Fruit fly (Drosophila melanogaster) whole organism, embryonic: ENCODE data around the gene Gr5a.
A peak's percentile ranks its signal among the peaks of the same experiment; 100 is the strongest.

ENCODE experiments used
- Bteb2 ChIP-seq: fragments of 200-800 bp; sonication (Bioruptor generic); optimal IDR thresholded peaks from 2 replicates; lab custom pipeline; 2016; ENCODE audit warnings: missing biosample characterization, missing genetic modification characterization
- CG10321 ChIP-seq: fragments of 200-800 bp; sonication (Bioruptor generic); IDR thresholded peaks from 2 replicates; pipeline ENCODE4 v1.3.6; 2022; ENCODE audit warnings: missing biosample characterization, missing genetic modification characterization
- CG10366 ChIP-seq: fragments of 200-800 bp; sonication (Bioruptor generic); IDR thresholded peaks from 2 replicates; pipeline ENCODE4 v1.3.6; 2022; ENCODE audit warnings: missing biosample characterization, missing genetic modification characterization
- CG10565 ChIP-seq: fragments of 200-800 bp; sonication (Bioruptor generic); optimal IDR thresholded peaks from 3 replicates; lab custom pipeline; 2016; ENCODE audit warnings: missing biosample characterization, mild to moderate bottlenecking, missing genetic modification characterization
- CG11247 ChIP-seq: fragments of 200-800 bp; sonication (Bioruptor generic); IDR thresholded peaks from 2 replicates; pipeline ENCODE4 v1.3.6; 2022; ENCODE audit warnings: missing biosample characterization, missing genetic modification characterization
- CG11398 ChIP-seq: fragments of 200-800 bp; sonication (Bioruptor generic); optimal IDR thresholded peaks from 2 replicates; lab custom pipeline; 2016; ENCODE audit warnings: missing biosample characterization, missing genetic modification characterization
- CG12155 ChIP-seq: fragments of 200-800 bp; sonication (Bioruptor generic); optimal IDR thresholded peaks from 3 replicates; lab custom pipeline; 2016; ENCODE audit warnings: missing biosample characterization, missing genetic modification characterization
- CG13624 ChIP-seq: fragments of 200-800 bp; sonication (Bioruptor generic); optimal IDR thresholded peaks from 2 replicates; lab custom pipeline; 2016; ENCODE audit warnings: missing biosample characterization, missing genetic modification characterization
- CG14441 ChIP-seq: fragments of 200-800 bp; sonication (Bioruptor generic); IDR thresholded peaks from 2 replicates; pipeline ENCODE4 v1.3.6; 2022; ENCODE audit warnings: missing biosample characterization, missing genetic modification characterization
- CG14710 ChIP-seq: fragments of 200-800 bp; sonication (Bioruptor generic); optimal IDR thresholded peaks from 3 replicates; lab custom pipeline; 2019; ENCODE audit warnings: missing biosample characterization, mild to moderate bottlenecking, missing genetic modification characterization, moderate library complexity
- CG15601 ChIP-seq: fragments of 200-800 bp; sonication (Bioruptor generic); optimal IDR thresholded peaks from 3 replicates; lab custom pipeline; 2019; ENCODE audit warnings: missing biosample characterization, mild to moderate bottlenecking, missing genetic modification characterization, moderate library complexity
- CG1647 ChIP-seq: fragments of 200-800 bp; sonication (Bioruptor generic); optimal IDR thresholded peaks from 3 replicates; lab custom pipeline; 2016; ENCODE audit warnings: missing biosample characterization, missing genetic modification characterization
- CG17612 ChIP-seq: fragments of 200-800 bp; sonication (Bioruptor generic); IDR thresholded peaks from 2 replicates; pipeline ENCODE4 v1.3.6; 2022; ENCODE audit warnings: missing biosample characterization, missing genetic modification characterization
- CG1792 ChIP-seq: fragments of 200-800 bp; sonication (Bioruptor generic); optimal IDR thresholded peaks from 2 replicates; lab custom pipeline; 2016; ENCODE audit warnings: missing biosample characterization, missing genetic modification characterization
- CG18262 ChIP-seq: fragments of 200-800 bp; optimal IDR thresholded peaks from 3 replicates; lab custom pipeline; 2019; ENCODE audit warnings: missing biosample characterization, mild to moderate bottlenecking, missing genetic modification characterization, moderate library complexity
- CG18476 ChIP-seq: fragments of 200-800 bp; sonication (Bioruptor generic); optimal IDR thresholded peaks from 2 replicates; lab custom pipeline; 2016; ENCODE audit warnings: missing biosample characterization, mild to moderate bottlenecking, missing genetic modification characterization
- CG2116 ChIP-seq: fragments of 200-800 bp; sonication (Bioruptor generic); optimal IDR thresholded peaks from 3 replicates; lab custom pipeline; 2018; ENCODE audit warnings: missing biosample characterization, mild to moderate bottlenecking, missing genetic modification characterization
- CG6654 ChIP-seq: fragments of 200-800 bp; sonication (Bioruptor generic); optimal IDR thresholded peaks from 2 replicates; lab custom pipeline; 2017; ENCODE audit warnings: missing biosample characterization, mild to moderate bottlenecking, missing genetic modification characterization
- CG8944 ChIP-seq: fragments of 200-800 bp; sonication (Bioruptor generic); optimal IDR thresholded peaks from 3 replicates; lab custom pipeline; 2016; ENCODE audit warnings: missing biosample characterization, missing genetic modification characterization
- Dp ChIP-seq: fragments of 200-800 bp; sonication (Bioruptor generic); optimal IDR thresholded peaks from 2 replicates; lab custom pipeline; 2018; ENCODE audit warnings: missing biosample characterization, mild to moderate bottlenecking, missing genetic modification characterization, moderate library complexity
- Eip74EF ChIP-seq, 2 experiments: fragments of 200-800 bp in 1 of 2; fragments of >200 bp in 1 of 2; sonication (Bioruptor generic) in 1 of 2; optimal IDR thresholded peaks; 2 replicates each; lab custom pipeline; 2017 to 2019; ENCODE audit warnings: missing biosample characterization in 2 of 2, missing genetic modification characterization in 2 of 2, mild to moderate bottlenecking in 1 of 2, moderate library complexity in 1 of 2
- Ets65A ChIP-seq: fragments of 200-800 bp; sonication (Bioruptor generic); peaks from one replicate; lab custom pipeline; 2016; ENCODE audit warnings: missing biosample characterization, missing genetic modification characterization
- Fer3 ChIP-seq: fragments of 200-800 bp; sonication (Bioruptor generic); optimal IDR thresholded peaks from 2 replicates; lab custom pipeline; 2018; ENCODE audit warnings: missing biosample characterization, mild to moderate bottlenecking, missing genetic modification characterization, moderate library complexity
- H2.0 ChIP-seq: fragments of 200-800 bp; sonication (Bioruptor generic); IDR thresholded peaks from 2 replicates; pipeline ENCODE4 v1.3.6; 2022; ENCODE audit warnings: missing biosample characterization, missing genetic modification characterization
- Hmx ChIP-seq: fragments of 200-800 bp; sonication (Bioruptor generic); optimal IDR thresholded peaks from 2 replicates; lab custom pipeline; 2016; ENCODE audit warnings: missing biosample characterization, missing genetic modification characterization
- Hr51 ChIP-seq, 2 experiments: fragments of 200-800 bp; sonication (Bioruptor generic); optimal IDR thresholded peaks; 2 replicates in 1 of 2; 3 replicates in 1 of 2; lab custom pipeline; 2016 to 2018; ENCODE audit warnings: missing biosample characterization in 2 of 2, missing genetic modification characterization in 2 of 2, mild to moderate bottlenecking in 1 of 2, moderate library complexity in 1 of 2
- Lim3 ChIP-seq: fragments of 200-800 bp; sonication (Bioruptor generic); IDR thresholded peaks from 2 replicates; pipeline ENCODE4 v1.3.6; 2022; ENCODE audit warnings: missing biosample characterization, missing genetic modification characterization
- Med ChIP-seq: fragments of 200-800 bp; sonication (Bioruptor generic); peaks from one replicate; lab custom pipeline; 2016; ENCODE audit warnings: missing biosample characterization, missing genetic modification characterization, mild to moderate bottlenecking, inconsistent platforms, moderate library complexity
- NC2α ChIP-seq: fragments of 200-800 bp; sonication (Bioruptor generic); optimal IDR thresholded peaks from 2 replicates; lab custom pipeline; 2016; ENCODE audit warnings: missing biosample characterization, missing genetic modification characterization
- Sin3A ChIP-seq: fragments of >200 bp; optimal IDR thresholded peaks from 2 replicates; lab custom pipeline; 2018
- Stat92E ChIP-seq, 3 experiments: fragments of >200 bp in 2 of 3; fragments of 200-800 bp in 1 of 3; sonication (Bioruptor generic) in 1 of 3; optimal IDR thresholded peaks; 2 replicates each; lab custom pipeline; 2017 to 2019; ENCODE audit warnings: missing biosample characterization in 3 of 3, missing genetic modification characterization in 3 of 3, mild to moderate bottlenecking in 1 of 3, moderate library complexity in 1 of 3
- cg ChIP-seq: fragments of 200-800 bp; sonication (Bioruptor generic); optimal IDR thresholded peaks from 3 replicates; lab custom pipeline; 2019; ENCODE audit warnings: missing biosample characterization, mild to moderate bottlenecking, missing genetic modification characterization, moderate library complexity
- dm ChIP-seq: fragments of 200-800 bp; sonication (Bioruptor generic); optimal IDR thresholded peaks from 3 replicates; lab custom pipeline; 2016; ENCODE audit warnings: missing biosample characterization, missing genetic modification characterization
- esg ChIP-seq: fragments of 200-800 bp; sonication (Bioruptor generic); conservative IDR thresholded peaks from 2 replicates; pipeline ENCODE4 v1.3.6; 2022; ENCODE audit warnings: missing biosample characterization, missing genetic modification characterization
- eyg ChIP-seq: fragments of 200-800 bp; sonication (Bioruptor generic); optimal IDR thresholded peaks from 3 replicates; lab custom pipeline; 2016; ENCODE audit warnings: missing biosample characterization, missing genetic modification characterization
- gfzf ChIP-seq: fragments of 200-800 bp; sonication (Bioruptor generic); optimal IDR thresholded peaks from 2 replicates; lab custom pipeline; 2016; ENCODE audit warnings: missing biosample characterization, mild to moderate bottlenecking, missing genetic modification characterization, moderate library complexity
- her ChIP-seq: fragments of 200-800 bp; sonication (Bioruptor generic); optimal IDR thresholded peaks from 2 replicates; lab custom pipeline; 2016; ENCODE audit warnings: missing biosample characterization, missing genetic modification characterization
- jing ChIP-seq: fragments of 200-800 bp; sonication (Bioruptor generic); optimal IDR thresholded peaks from 2 replicates; lab custom pipeline; 2018; ENCODE audit warnings: missing biosample characterization, mild to moderate bottlenecking, missing genetic modification characterization
- lbe ChIP-seq: fragments of 200-800 bp; sonication (Bioruptor generic); optimal IDR thresholded peaks from 2 replicates; lab custom pipeline; 2016; ENCODE audit warnings: missing biosample characterization, mild to moderate bottlenecking, missing genetic modification characterization
- mam ChIP-seq: fragments of 200-800 bp; sonication (Bioruptor generic); optimal IDR thresholded peaks from 3 replicates; lab custom pipeline; 2016; ENCODE audit warnings: missing biosample characterization, missing genetic modification characterization
- mld ChIP-seq: fragments of 200-800 bp; sonication (Bioruptor generic); IDR thresholded peaks from 3 replicates; pipeline ENCODE4 v1.3.6; 2022; ENCODE audit warnings: missing biosample characterization, missing genetic modification characterization; ENCODE audit not compliant: partially characterized antibody
- nau ChIP-seq: fragments of 200-800 bp; sonication (Bioruptor generic); optimal IDR thresholded peaks from 3 replicates; lab custom pipeline; 2017; ENCODE audit warnings: missing biosample characterization, mild to moderate bottlenecking, missing genetic modification characterization, missing genetic modification reagents
- nom ChIP-seq: fragments of 200-800 bp; sonication (Bioruptor generic); optimal IDR thresholded peaks from 2 replicates; lab custom pipeline; 2017; ENCODE audit warnings: missing biosample characterization, missing genetic modification characterization, mild to moderate bottlenecking, moderate library complexity, missing genetic modification reagents
- p53 ChIP-seq: fragments of 200-800 bp; sonication (Bioruptor generic); optimal IDR thresholded peaks from 2 replicates; lab custom pipeline; 2016; ENCODE audit warnings: missing biosample characterization, missing genetic modification characterization
- pb ChIP-seq: fragments of 200-800 bp; sonication (Bioruptor generic); optimal IDR thresholded peaks from 3 replicates; lab custom pipeline; 2016; ENCODE audit warnings: missing biosample characterization, missing genetic modification characterization
- prd ChIP-seq, 3 experiments: fragments of >200 bp in 2 of 3; fragments of 200-800 bp in 1 of 3; sonication (Bioruptor generic) in 1 of 3; optimal IDR thresholded peaks in 2 of 3; IDR thresholded peaks in 1 of 3; 2 replicates in 2 of 3; 3 replicates in 1 of 3; pipeline versions ENCODE4 v1.3.6 to Lab custom; 2017 to 2022; ENCODE audit warnings: missing biosample characterization in 1 of 3, missing genetic modification characterization in 1 of 3
- psq ChIP-seq: fragments of 200-800 bp; sonication (Bioruptor generic); optimal IDR thresholded peaks from 2 replicates; lab custom pipeline; 2017; ENCODE audit warnings: missing biosample characterization, missing genetic modification characterization
- pzg ChIP-seq: fragments of 200-800 bp; sonication (Bioruptor generic); optimal IDR thresholded peaks from 3 replicates; lab custom pipeline; 2018; ENCODE audit warnings: missing biosample characterization, mild to moderate bottlenecking, missing genetic modification characterization, moderate library complexity
- row ChIP-seq: fragments of 200-800 bp; sonication (Bioruptor generic); IDR thresholded peaks from 3 replicates; pipeline ENCODE4 v1.3.6; 2022; ENCODE audit warnings: missing biosample characterization, missing genetic modification characterization
- tin ChIP-seq: fragments of 200-800 bp; sonication (Bioruptor generic); optimal IDR thresholded peaks from 3 replicates; lab custom pipeline; 2016; ENCODE audit warnings: missing biosample characterization, missing genetic modification characterization
- zen ChIP-seq: fragments of 200-800 bp; sonication (Bioruptor generic); optimal IDR thresholded peaks from 3 replicates; lab custom pipeline; 2018; ENCODE audit warnings: missing biosample characterization, mild to moderate bottlenecking, missing genetic modification characterization, moderate library complexity

Gr5a gene

dm6 chrX:5724744-5725185 is 44.3 kb downstream of the Gr5a start (continued):
- TF ChIP-seq CG18476 (no peak), Ets65A (GFP tag; lab: Kevin White, UChicago) (peak; percentile 91), NC2α (GFP tag; lab: Kevin White, UChicago) (no peak), cg (GFP tag; lab: Kevin White, UChicago) (no peak), CG10565 (no peak), Lim3 (GFP tag; lab: Robert Waterston, UW) (no peak), CG8944 (peak; percentile 65), pzg (GFP tag; lab: Kevin White, UChicago) (no peak), CG1647 (peak; percentile 1), gfzf (GFP tag; lab: Kevin White, UChicago) (no peak), Eip74EF (GFP tag; optimal IDR thresholded peaks at IDR 0.05; lab: Kevin White, UChicago) (peak in 1 of 2 experiments; percentile 51), CG10321 (GFP tag; lab: Robert Waterston, UW) (no peak), Med (GFP tag; lab: Kevin White, UChicago) (peak; percentile 89), CG14441 (GFP tag; lab: Robert Waterston, UW) (peak; percentile 73), prd (optimal IDR thresholded peaks at IDR 0.05; lab: Kevin White, UChicago) (no peak), prd (GFP tag; IDR thresholded peaks at IDR 0.05; lab: Robert Waterston, UW) (peak; percentile 64), Dp (GFP tag; lab: Kevin White, UChicago) (no peak), CG6654 (GFP tag; lab: Kevin White, UChicago) (peak; percentile 26), H2.0 (GFP tag; lab: Robert Waterston, UW) (0 out of 2 replicates have a peak, but pooled peaks have one; percentile 37), Bteb2 (GFP tag; lab: Kevin White, UChicago) (no peak), tin (GFP tag; lab: Kevin White, UChicago) (peak; percentile 36), CG13624 (GFP tag; lab: Kevin White, UChicago) (no peak), p53 (GFP tag; lab: Kevin White, UChicago) (no peak), CG15601 (tag; lab: Kevin White, UChicago) (peak; percentile 27), her (GFP tag; lab: Kevin White, UChicago) (no peak), CG1792 (GFP tag; lab: Kevin White, UChicago) (no peak), zen (tag; lab: Kevin White, UChicago) (peak; percentile 5), Hr51 (GFP tag; optimal IDR thresholded peaks at IDR 0.05; lab: Kevin White, UChicago) (peak; percentile 33 to 38), esg (peak; percentile 53), pb (GFP tag; lab: Kevin White, UChicago) (peak; percentile 21), row (peak; percentile 53), CG14710 (peak; percentile 41), mam (GFP tag; lab: Kevin White, UChicago) (peak; percentile 49), mld (GFP tag; lab: Robert Waterston, UW) (no peak), Hmx (no peak), lbe (GFP tag; lab: Kevin White, UChicago) (no peak), CG17612 (GFP tag; lab: Robert Waterston, UW) (no peak), CG11247 (GFP tag; lab: Robert Waterston, UW) (no peak), eyg (GFP tag; lab: Kevin White, UChicago) (peak; percentile 48), CG12155 (GFP tag; lab: Kevin White, UChicago) (no peak), dm (no peak), jing (GFP tag; lab: Kevin White, UChicago) (no peak), nom (GFP tag; lab: Kevin White, UChicago) (no peak), CG18262 (tag; lab: Kevin White, UChicago) (peak; percentile 40), CG2116 (peak; percentile 27), CG10366 (GFP tag; lab: Robert Waterston, UW) (peak; percentile 40; the same call in 1 of the 2 replicates), Sin3A (no peak), Fer3 (tag; lab: Kevin White, UChicago) (peak; percentile 31), Stat92E (GFP tag; optimal IDR thresholded peaks at IDR 0.05; lab: Kevin White, UChicago) (no peak), psq (no peak), nau (GFP tag; lab: Kevin White, UChicago) (peak; percentile 62), CG11398 (GFP tag; lab: Kevin White, UChicago) (peak; percentile 55)
